Worm (Caenorhabditis elegans): ENCODE data around the gene B0285.6.

ce11 chrIII:4302780-4303179 is 47.1 kb upstream of the B0285.6 start:
- TF ChIP-seq ceh-82 (tag; optimal IDR thresholded peaks at IDR 0.05) (no peak), unc-39 (tag; optimal IDR thresholded peaks at IDR 0.05) (no peak), snpc-4 (tag; optimal IDR thresholded peaks at IDR 0.05) (no peak), pha-4 (tag; optimal IDR thresholded peaks at IDR 0.05) (no peak), elt-2 (tag; optimal IDR thresholded peaks at IDR 0.05) (no peak), unc-62 (GFP tag; optimal IDR thresholded peaks at IDR 0.05) (no peak)
